Worm (Caenorhabditis elegans): Measurements from ENCODE around the gene ZK813.3.

DNA sequence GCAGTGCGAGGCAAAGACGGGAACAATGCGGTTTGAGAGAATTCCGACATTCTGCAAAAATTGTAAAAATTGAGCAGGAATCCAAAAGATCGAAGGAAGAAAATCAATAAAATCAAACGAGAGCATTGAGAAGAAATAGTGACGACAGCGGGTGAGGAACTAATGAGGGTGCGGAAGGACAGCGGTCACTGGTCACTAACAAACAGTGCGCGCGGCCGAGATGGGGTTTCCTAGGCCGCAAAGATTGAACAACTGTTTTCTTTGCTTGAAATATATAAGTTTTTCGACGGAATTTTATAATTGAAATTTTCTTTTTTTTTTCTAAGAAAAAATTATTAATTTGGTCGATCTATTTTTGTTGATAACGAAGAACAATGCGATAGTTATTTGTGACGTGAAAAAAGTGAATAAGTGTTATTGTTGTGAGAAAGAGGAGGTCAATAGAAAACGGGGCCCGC lies 30.0 kb upstream of the ZK813.3 start, which contains the start of gene unc-78:
- TF ChIP-seq him-1 (tag; optimal IDR thresholded peaks at IDR 0.05): no peak
- TF ChIP-seq dao-5 (tag; optimal IDR thresholded peaks at IDR 0.05): no peak

Data from whole organism, L4/young adult.